Fruit fly (Drosophila melanogaster): ENCODE measurements around the gene CG44521.
A peak's percentile ranks its signal among the peaks of the same experiment; 100 is the strongest.

The CG44521 gene

DNA sequence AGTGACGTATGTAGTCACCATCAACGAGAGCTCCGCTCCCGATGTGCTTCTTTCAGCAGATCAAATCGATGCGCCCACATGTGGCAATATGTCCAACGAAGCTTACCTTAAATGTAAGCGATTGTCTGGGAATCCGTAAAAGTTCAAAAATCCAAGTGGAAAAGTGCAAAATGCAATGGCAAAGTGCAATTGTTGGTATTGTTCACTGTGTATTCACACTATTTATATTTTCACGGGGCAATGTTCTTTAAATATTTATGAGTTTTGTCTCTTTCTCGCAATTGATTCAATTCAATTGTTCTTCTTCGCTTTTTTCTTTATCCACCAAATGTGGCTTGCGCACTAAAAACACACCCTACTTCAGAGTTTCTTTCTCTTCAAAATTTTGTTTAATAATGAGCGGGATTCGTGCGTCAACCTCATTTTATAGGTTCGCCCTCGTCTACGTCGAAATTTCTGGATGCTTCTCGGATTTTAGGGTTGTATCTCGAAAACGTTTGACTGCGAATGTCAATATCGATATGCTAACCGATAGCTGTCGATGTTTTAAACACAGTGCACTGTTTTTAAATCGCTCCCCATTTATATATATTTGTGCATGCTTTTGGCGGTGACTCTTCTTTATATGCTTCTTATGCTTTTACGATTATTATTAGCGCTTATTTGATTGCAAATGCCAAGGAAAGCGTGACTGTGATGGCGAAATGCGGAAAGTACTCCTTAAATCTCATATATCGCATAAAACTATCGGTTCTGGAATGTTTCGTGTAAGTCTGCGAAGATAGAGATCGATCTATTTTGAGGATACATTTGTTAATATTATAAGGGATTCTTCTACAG lies 38.8 kb downstream of the CG44521 start, which contains the start of gene DnaJ-1 (continued):
- no peak for TF ChIP-seq CG18476 (GFP tag; optimal IDR thresholded peaks at IDR 0.05)
- TF ChIP-seq CG5953 (GFP tag; IDR thresholded peaks at IDR 0.05): no peak
- peak; percentile 85 for TF ChIP-seq E2f2 (GFP tag; IDR thresholded peaks at IDR 0.05)
- peak; percentile 92 for TF ChIP-seq YL-1 (GFP tag; optimal IDR thresholded peaks at IDR 0.05)
- TF ChIP-seq CG8478 (optimal IDR thresholded peaks at IDR 0.05): no peak
- peak; percentile 82 for TF ChIP-seq sens (GFP tag)
- no peak for TF ChIP-seq Dad (GFP tag; optimal IDR thresholded peaks at IDR 0.05)
- TF ChIP-seq trem (tag; optimal IDR thresholded peaks at IDR 0.05): peak; percentile 31
- TF ChIP-seq Mes4 (GFP tag; optimal IDR thresholded peaks at IDR 0.05): peak; percentile 22
- peak; percentile 16 for TF ChIP-seq ATbp (GFP tag; optimal IDR thresholded peaks at IDR 0.05)
- peak; percentile 6 for TF ChIP-seq CoRest (tag; optimal IDR thresholded peaks at IDR 0.05)
- no peak for TF ChIP-seq Ptx1 (GFP tag; IDR thresholded peaks at IDR 0.05)
- no peak for TF ChIP-seq Tbp (GFP tag; optimal IDR thresholded peaks at IDR 0.05)
- TF ChIP-seq pnt (GFP tag; optimal IDR thresholded peaks at IDR 0.05): no peak
- TF ChIP-seq CG11504 (tag; optimal IDR thresholded peaks at IDR 0.05): no peak
- no peak for TF ChIP-seq psq (GFP tag; optimal IDR thresholded peaks at IDR 0.05)
- TF ChIP-seq H15 (GFP tag; IDR thresholded peaks at IDR 0.05): no peak
- TF ChIP-seq Ets97D (GFP tag; optimal IDR thresholded peaks at IDR 0.05): peak; percentile 85
- no peak for TF ChIP-seq dpn (GFP tag; optimal IDR thresholded peaks at IDR 0.05)
- peak; percentile 19 for TF ChIP-seq cwo (GFP tag; optimal IDR thresholded peaks at IDR 0.05)
- peak; percentile 43 for TF ChIP-seq ewg (GFP tag; optimal IDR thresholded peaks at IDR 0.05)
- peak; percentile 42 for TF ChIP-seq CG17186 (GFP tag; optimal IDR thresholded peaks at IDR 0.05)
- TF ChIP-seq Oli (tag; optimal IDR thresholded peaks at IDR 0.05): no peak
- TF ChIP-seq CG1832 (GFP tag; optimal IDR thresholded peaks at IDR 0.05): no peak
- peak; percentile 98 for TF ChIP-seq Dll (GFP tag; IDR thresholded peaks at IDR 0.05; ENCODE audit: partially characterized antibody)
- no peak for TF ChIP-seq wor (GFP tag; IDR thresholded peaks at IDR 0.05)
- no peak for TF ChIP-seq fru (optimal IDR thresholded peaks at IDR 0.05)
- peak; percentile 68 for TF ChIP-seq grn (GFP tag; optimal IDR thresholded peaks at IDR 0.05)
- TF ChIP-seq CG17568 (GFP tag; optimal IDR thresholded peaks at IDR 0.05): no peak
- peak; percentile 3 for TF ChIP-seq tx (GFP tag; optimal IDR thresholded peaks at IDR 0.05)
- no peak for TF ChIP-seq E2f1 (GFP tag; IDR thresholded peaks at IDR 0.05)
- no peak for TF ChIP-seq C15 (GFP tag; IDR thresholded peaks at IDR 0.05)
- no peak for TF ChIP-seq CG11093 (GFP tag; IDR thresholded peaks at IDR 0.05)
- no peak for TF ChIP-seq Hr39 (optimal IDR thresholded peaks at IDR 0.05)
- peak; percentile 98 for TF ChIP-seq Scr (GFP tag; IDR thresholded peaks at IDR 0.05; ENCODE audit: partially characterized antibody)
- TF ChIP-seq fd96Cb (tag; optimal IDR thresholded peaks at IDR 0.05): no peak
- TF ChIP-seq toy (GFP tag; IDR thresholded peaks at IDR 0.05): no peak
- TF ChIP-seq HLH3B (GFP tag; IDR thresholded peaks at IDR 0.05): no peak
- TF ChIP-seq CG4617 (GFP tag; optimal IDR thresholded peaks at IDR 0.05; ENCODE audit: borderline replicate concordance): peak; percentile 43
- no peak for TF ChIP-seq CG3065 (GFP tag; optimal IDR thresholded peaks at IDR 0.05)
- peak; percentile 43 for TF ChIP-seq CG2678 (tag; optimal IDR thresholded peaks at IDR 0.05)
- TF ChIP-seq Gug (GFP tag; IDR thresholded peaks at IDR 0.05): no peak
- TF ChIP-seq Hey (tag; optimal IDR thresholded peaks at IDR 0.05): peak; percentile 24
- peak; percentile 44 for TF ChIP-seq CG3281 (GFP tag; optimal IDR thresholded peaks at IDR 0.05)
- TF ChIP-seq CHES-1-like (GFP tag; optimal IDR thresholded peaks at IDR 0.05): no peak
- TF ChIP-seq seq (GFP tag; IDR thresholded peaks at IDR 0.05): no peak
- TF ChIP-seq CG10654 (GFP tag; optimal IDR thresholded peaks at IDR 0.05): no peak
- no peak for TF ChIP-seq CG6765 (GFP tag; optimal IDR thresholded peaks at IDR 0.05)
- peak; percentile 18 for TF ChIP-seq Lhr (GFP tag; optimal IDR thresholded peaks at IDR 0.05)
- peak; percentile 70 for TF ChIP-seq CG12659 (GFP tag; optimal IDR thresholded peaks at IDR 0.05)
- no peak for TF ChIP-seq da (GFP tag; optimal IDR thresholded peaks at IDR 0.05)

Measured in whole organism, embryonic.